Fruit fly (Drosophila melanogaster) whole organism, embryonic: Measurements from ENCODE around the gene CG31832.

Experiments
- Adf1 ChIP-seq: fragments of 200-800 bp; sonication (Bioruptor generic); IDR thresholded peaks from 2 replicates; pipeline ENCODE4 v1.3.6; 2022; ENCODE audit warnings: missing biosample characterization, missing genetic modification characterization
- Atf6 ChIP-seq: fragments of 200-800 bp; sonication (Bioruptor generic); IDR thresholded peaks from 2 replicates; pipeline ENCODE4 v1.3.6; 2022; ENCODE audit warnings: missing biosample characterization, missing genetic modification characterization
- Awh ChIP-seq: fragments of 200-800 bp; sonication (Bioruptor generic); IDR thresholded peaks from 2 replicates; pipeline ENCODE4, ENCODE4 v1.3.6; 2022; ENCODE audit warnings: missing biosample characterization, missing genetic modification characterization
- CG10565 ChIP-seq: fragments of 200-800 bp; sonication (Bioruptor generic); optimal IDR thresholded peaks from 3 replicates; lab custom pipeline; 2016; ENCODE audit warnings: missing biosample characterization, mild to moderate bottlenecking, missing genetic modification characterization
- CG11093 ChIP-seq: fragments of 200-800 bp; sonication (Bioruptor generic); IDR thresholded peaks from 3 replicates; pipeline ENCODE4 v1.3.6; 2022; ENCODE audit warnings: missing biosample characterization, missing genetic modification characterization
- CG11560 ChIP-seq: fragments of 200-800 bp; sonication (Bioruptor generic); IDR thresholded peaks from 3 replicates; pipeline ENCODE4 v1.3.6; 2022; ENCODE audit warnings: missing biosample characterization, missing genetic modification characterization
- CG12104 ChIP-seq: fragments of 200-800 bp; sonication (Bioruptor generic); optimal IDR thresholded peaks from 3 replicates; lab custom pipeline; 2016; ENCODE audit warnings: missing biosample characterization, missing genetic modification characterization
- CG12155 ChIP-seq: fragments of 200-800 bp; sonication (Bioruptor generic); optimal IDR thresholded peaks from 3 replicates; lab custom pipeline; 2016; ENCODE audit warnings: missing biosample characterization, missing genetic modification characterization
- CG13296 ChIP-seq: fragments of 200-800 bp; sonication (Bioruptor generic); optimal IDR thresholded peaks from 3 replicates; lab custom pipeline; 2018; ENCODE audit warnings: missing biosample characterization, mild to moderate bottlenecking, missing genetic modification characterization
- CG13894 ChIP-seq: fragments of 200-800 bp; sonication (Bioruptor generic); optimal IDR thresholded peaks from 3 replicates; lab custom pipeline; 2018; ENCODE audit warnings: missing biosample characterization, mild to moderate bottlenecking, missing genetic modification characterization, moderate library complexity
- CG15011 ChIP-seq: fragments of 200-800 bp; sonication (Bioruptor generic); optimal IDR thresholded peaks from 3 replicates; lab custom pipeline; 2018; ENCODE audit warnings: missing biosample characterization, mild to moderate bottlenecking, missing genetic modification characterization
- CG1602 ChIP-seq: fragments of 200-800 bp; sonication (Bioruptor generic); optimal IDR thresholded peaks from 3 replicates; lab custom pipeline; 2016; ENCODE audit warnings: missing biosample characterization, missing genetic modification characterization
- CG16813 ChIP-seq: fragments of 200-800 bp; sonication (Bioruptor generic); IDR thresholded peaks from 3 replicates; pipeline ENCODE4 v1.3.6; 2022; ENCODE audit warnings: missing biosample characterization, missing genetic modification characterization; ENCODE audit not compliant: partially characterized antibody
- CG17385 ChIP-seq: fragments of 200-800 bp; sonication (Bioruptor generic); optimal IDR thresholded peaks from 3 replicates; lab custom pipeline; 2018; ENCODE audit warnings: missing biosample characterization, mild to moderate bottlenecking, missing genetic modification characterization
- CG17802 ChIP-seq: fragments of 200-800 bp; sonication (Bioruptor generic); optimal IDR thresholded peaks from 2 replicates; lab custom pipeline; 2018; ENCODE audit warnings: missing biosample characterization, mild to moderate bottlenecking, missing genetic modification characterization, moderate library complexity
- CG30020 ChIP-seq: fragments of 200-800 bp; optimal IDR thresholded peaks from 2 replicates; lab custom pipeline; 2019; ENCODE audit warnings: missing biosample characterization, mild to moderate bottlenecking, missing genetic modification characterization, moderate library complexity
- CG33213 ChIP-seq: fragments of 200-800 bp; sonication (Bioruptor generic); optimal IDR thresholded peaks from 3 replicates; lab custom pipeline; 2016; ENCODE audit warnings: missing biosample characterization, missing genetic modification characterization
- CG3847 ChIP-seq: fragments of 200-800 bp; sonication (Bioruptor generic); IDR thresholded peaks from 2 replicates; pipeline ENCODE4 v1.3.6; 2022; ENCODE audit warnings: missing biosample characterization, missing genetic modification characterization
- CG3995 ChIP-seq: fragments of 200-800 bp; sonication (Bioruptor generic); optimal IDR thresholded peaks from 3 replicates; lab custom pipeline; 2016; ENCODE audit warnings: missing biosample characterization, missing genetic modification characterization
- CG6272 ChIP-seq: fragments of 200-800 bp; sonication (Bioruptor generic); IDR thresholded peaks from 2 replicates; pipeline ENCODE4 v1.3.6; 2022; ENCODE audit warnings: missing biosample characterization, missing genetic modification characterization
- CG7372 ChIP-seq: fragments of 200-800 bp; sonication (Bioruptor generic); IDR thresholded peaks from 2 replicates; pipeline ENCODE4 v1.3.6; 2022; ENCODE audit warnings: missing biosample characterization, missing genetic modification characterization
- CG7987 ChIP-seq: fragments of 200-800 bp; sonication (Bioruptor generic); optimal IDR thresholded peaks from 2 replicates; lab custom pipeline; 2018; ENCODE audit warnings: missing biosample characterization, mild to moderate bottlenecking, missing genetic modification characterization, moderate library complexity
- CG8281 ChIP-seq: fragments of 200-800 bp; sonication (Bioruptor generic); optimal IDR thresholded peaks from 2 replicates; lab custom pipeline; 2018; ENCODE audit warnings: missing biosample characterization, mild to moderate bottlenecking, missing genetic modification characterization, moderate library complexity
- CG8924 ChIP-seq: fragments of 200-800 bp; optimal IDR thresholded peaks from 3 replicates; lab custom pipeline; 2019; ENCODE audit warnings: missing biosample characterization, mild to moderate bottlenecking, missing genetic modification characterization, moderate library complexity
- CG9215 ChIP-seq: fragments of 200-800 bp; sonication (Bioruptor generic); IDR thresholded peaks from 2 replicates; pipeline ENCODE4 v1.3.6; 2022; ENCODE audit warnings: missing biosample characterization, missing genetic modification characterization
- E2f2 ChIP-seq: fragments of 200-800 bp; sonication (Bioruptor generic); IDR thresholded peaks from 2 replicates; pipeline ENCODE4 v1.3.6; 2022; ENCODE audit warnings: missing biosample characterization, missing genetic modification characterization
- GATAe ChIP-seq: fragments of 200-800 bp; sonication (Bioruptor generic); conservative IDR thresholded peaks from 2 replicates; pipeline ENCODE4 v1.3.6; 2022; ENCODE audit warnings: missing biosample characterization, missing genetic modification characterization
- Gsc ChIP-seq: fragments of 200-800 bp; sonication (Bioruptor generic); IDR thresholded peaks from 2 replicates; pipeline ENCODE4 v1.3.6; 2022; ENCODE audit warnings: missing biosample characterization, missing genetic modification characterization
- Hmr ChIP-seq: fragments of 200-800 bp; sonication (Bioruptor generic); optimal IDR thresholded peaks from 3 replicates; lab custom pipeline; 2017; ENCODE audit warnings: mild to moderate bottlenecking, missing biosample characterization, missing genetic modification reagents, missing genetic modification characterization
- Lpt ChIP-seq: fragments of >200 bp; optimal IDR thresholded peaks from 2 replicates; lab custom pipeline; 2018; ENCODE audit warnings: missing biosample characterization, missing genetic modification characterization
- Opbp ChIP-seq: fragments of 200-800 bp; sonication (Bioruptor generic); IDR thresholded peaks from 3 replicates; pipeline ENCODE4 v1.3.6; 2022; ENCODE audit warnings: missing biosample characterization, missing genetic modification characterization; ENCODE audit not compliant: partially characterized antibody
- Poxn ChIP-seq: fragments of 200-800 bp; sonication (Bioruptor generic); IDR thresholded peaks from 2 replicates; pipeline ENCODE4 v1.3.6; 2022; ENCODE audit warnings: missing biosample characterization, missing genetic modification characterization
- Side ChIP-seq: fragments of 200-800 bp; sonication (Bioruptor generic); optimal IDR thresholded peaks from 2 replicates; lab custom pipeline; 2016; ENCODE audit warnings: missing biosample characterization, missing genetic modification characterization
- Sry-δ ChIP-seq: fragments of 200-800 bp; sonication (Bioruptor generic); optimal IDR thresholded peaks from 2 replicates; lab custom pipeline; 2016; ENCODE audit warnings: missing biosample characterization, missing genetic modification characterization
- al ChIP-seq: fragments of 200-800 bp; sonication (Bioruptor generic); IDR thresholded peaks from 2 replicates; pipeline ENCODE4 v1.3.6; 2022; ENCODE audit warnings: missing biosample characterization, missing genetic modification characterization
- fd64A ChIP-seq: fragments of 200-800 bp; sonication (Bioruptor generic); optimal IDR thresholded peaks from 3 replicates; lab custom pipeline; 2018; ENCODE audit warnings: missing biosample characterization, mild to moderate bottlenecking, missing genetic modification characterization
- klu ChIP-seq: fragments of 200-800 bp; sonication (Bioruptor generic); IDR thresholded peaks from 2 replicates; pipeline ENCODE4 v1.3.6; 2022; ENCODE audit warnings: missing biosample characterization, missing genetic modification characterization
- lov ChIP-seq, 2 experiments: fragments of 200-800 bp in 1 of 2; fragments of >200 bp in 1 of 2; sonication (Bioruptor generic) in 1 of 2; IDR thresholded peaks in 1 of 2; optimal IDR thresholded peaks in 1 of 2; 2 replicates in 1 of 2; 3 replicates in 1 of 2; pipeline versions ENCODE4 v1.3.6 to Lab custom; 2017 to 2022; ENCODE audit warnings: missing biosample characterization in 1 of 2, missing genetic modification characterization in 1 of 2
- maf-S ChIP-seq: fragments of 200-800 bp; sonication (Bioruptor generic); optimal IDR thresholded peaks from 2 replicates; lab custom pipeline; 2016; ENCODE audit warnings: missing biosample characterization, missing genetic modification characterization
- nom ChIP-seq: fragments of 200-800 bp; sonication (Bioruptor generic); optimal IDR thresholded peaks from 2 replicates; lab custom pipeline; 2017; ENCODE audit warnings: missing biosample characterization, missing genetic modification characterization, mild to moderate bottlenecking, moderate library complexity, missing genetic modification reagents
- onecut ChIP-seq: fragments of 200-800 bp; sonication (Bioruptor generic); IDR thresholded peaks from 2 replicates; pipeline ENCODE4 v1.3.6; 2022; ENCODE audit warnings: missing biosample characterization, missing genetic modification characterization
- pan ChIP-seq, 4 experiments: fragments of >200 bp in 3 of 4; fragments of 200-800 bp in 1 of 4; sonication (Bioruptor generic) in 1 of 4; optimal IDR thresholded peaks in 3 of 4; IDR thresholded peaks in 1 of 4; 2 replicates each; pipeline versions ENCODE4 v1.3.6 to Lab custom; 2017 to 2022; ENCODE audit warnings: missing biosample characterization in 2 of 4, missing genetic modification characterization in 2 of 4, mixed read lengths in 1 of 4
- pho ChIP-seq: fragments of 200-800 bp; sonication (Bioruptor generic); optimal IDR thresholded peaks from 2 replicates; lab custom pipeline; 2016; ENCODE audit warnings: missing biosample characterization, missing genetic modification characterization
- pros ChIP-seq: fragments of 200-800 bp; sonication (Bioruptor generic); optimal IDR thresholded peaks from 3 replicates; lab custom pipeline; 2019; ENCODE audit warnings: missing biosample characterization, mild to moderate bottlenecking, missing genetic modification characterization, moderate library complexity
- pzg ChIP-seq: fragments of 200-800 bp; sonication (Bioruptor generic); optimal IDR thresholded peaks from 3 replicates; lab custom pipeline; 2018; ENCODE audit warnings: missing biosample characterization, mild to moderate bottlenecking, missing genetic modification characterization, moderate library complexity
- sd ChIP-seq: fragments of 200-800 bp; sonication (Bioruptor generic); optimal IDR thresholded peaks from 3 replicates; lab custom pipeline; 2018; ENCODE audit warnings: missing biosample characterization, mild to moderate bottlenecking, missing genetic modification characterization, moderate library complexity
- sens-2 ChIP-seq: fragments of 200-800 bp; sonication (Bioruptor generic); IDR thresholded peaks from 2 replicates; pipeline ENCODE4 v1.3.6; 2022; ENCODE audit warnings: missing biosample characterization, missing genetic modification characterization
- sna ChIP-seq: fragments of 200-800 bp; sonication (Bioruptor generic); IDR thresholded peaks from 2 replicates; pipeline ENCODE4 v1.3.6; 2022; ENCODE audit warnings: missing biosample characterization, missing genetic modification characterization; ENCODE audit not compliant: partially characterized antibody
- wek ChIP-seq: fragments of 200-800 bp; sonication (Bioruptor generic); optimal IDR thresholded peaks from 3 replicates; lab custom pipeline; 2018; ENCODE audit warnings: missing biosample characterization, mild to moderate bottlenecking, missing genetic modification characterization, moderate library complexity
- zfh2 ChIP-seq: fragments of 200-800 bp; sonication (Bioruptor generic); optimal IDR thresholded peaks from 2 replicates; lab custom pipeline; 2016; ENCODE audit warnings: missing biosample characterization, missing genetic modification characterization

CG31832 gene

dm6 chr2L:15067832-15068231 lies 36.3 kb upstream of the CG31832 start (continued):
- TF ChIP-seq pan (optimal IDR thresholded peaks at IDR 0.05; lab: Kevin White, UChicago) (no peak), pan (GFP tag; optimal IDR thresholded peaks at IDR 0.05 in 1 of 2, IDR thresholded peaks at IDR 0.05 in 1 of 2) (no peak), CG15011 (no peak), maf-S (GFP tag; lab: Kevin White, UChicago) (peak; percentile 12), pho (GFP tag; lab: Kevin White, UChicago) (peak; percentile 16), pros (no peak), nom (GFP tag; lab: Kevin White, UChicago) (no peak), Lpt (GFP tag; lab: Kevin White, UChicago) (no peak), wek (no peak), CG6272 (no peak), pzg (GFP tag; lab: Kevin White, UChicago) (peak; percentile 99), Atf6 (0 out of 2 replicates have a peak, but pooled peaks have one; percentile 32), E2f2 (peak; percentile 100), CG13894 (peak; percentile 80), CG12104 (no peak), lov (optimal IDR thresholded peaks at IDR 0.05; lab: Kevin White, UChicago) (no peak), lov (GFP tag; IDR thresholded peaks at IDR 0.05; lab: Robert Waterston, UW) (no peak), CG3995 (peak; percentile 44), klu (GFP tag; lab: Robert Waterston, UW) (peak; percentile 19; the same call in 1 of the 2 replicates), CG30020 (tag; lab: Kevin White, UChicago) (peak; percentile 39), sens-2 (GFP tag; lab: Robert Waterston, UW) (no peak), CG12155 (GFP tag; lab: Kevin White, UChicago) (peak; percentile 39), CG7372 (GFP tag; lab: Robert Waterston, UW) (no peak), CG8281 (tag; lab: Kevin White, UChicago) (no peak), zfh2 (GFP tag; lab: Kevin White, UChicago) (no peak), GATAe (GFP tag; lab: Robert Waterston, UW) (no peak), onecut (GFP tag; lab: Robert Waterston, UW) (peak; percentile 79), CG10565 (GFP tag; lab: Kevin White, UChicago) (no peak), Side (GFP tag; lab: Kevin White, UChicago) (peak; percentile 22), CG17385 (GFP tag; lab: Kevin White, UChicago) (peak; percentile 84), Opbp (GFP tag; lab: Robert Waterston, UW) (peak; percentile 91), CG7987 (peak; percentile 93), CG11560 (no peak), Gsc (GFP tag; lab: Robert Waterston, UW) (no peak), CG3847 (GFP tag; lab: Robert Waterston, UW) (peak; percentile 56; the same call in 1 of the 2 replicates), fd64A (no peak), Hmr (GFP tag; lab: Kevin White, UChicago) (peak; percentile 65), CG16813 (GFP tag; lab: Robert Waterston, UW) (peak; percentile 62), al (GFP tag; lab: Robert Waterston, UW) (no peak), CG9215 (GFP tag; lab: Robert Waterston, UW) (no peak), CG8924 (tag; lab: Kevin White, UChicago) (peak; percentile 62), Awh (GFP tag; lab: Robert Waterston, UW) (no peak), CG13296 (GFP tag; lab: Kevin White, UChicago) (peak; percentile 20), Adf1 (GFP tag; lab: Robert Waterston, UW) (peak; percentile 79), Sry-δ (peak; percentile 74), CG33213 (GFP tag; lab: Kevin White, UChicago) (peak; percentile 49), Poxn (no peak), CG17802 (no peak), sna (GFP tag; lab: Robert Waterston, UW) (peak; percentile 63), CG11093 (no peak), CG1602 (GFP tag; lab: Kevin White, UChicago) (no peak), sd (tag; lab: Kevin White, UChicago) (no peak)
